Fruit fly (Drosophila melanogaster) whole organism, wandering third instar larva: Measurements from ENCODE around the gene Oatp74D.

Source experiments
- Abd-B ChIP-seq: fragments of >200 bp; optimal IDR thresholded peaks from 2 replicates; lab custom pipeline; 2017; ENCODE audit warnings: missing biosample characterization, missing genetic modification characterization
- CG32264 ChIP-seq: fragments of 200-800 bp; sonication (Bioruptor generic); optimal IDR thresholded peaks from 2 replicates; lab custom pipeline; 2016; ENCODE audit warnings: missing biosample characterization, missing genetic modification characterization
- CrebA ChIP-seq: fragments of 200-800 bp; sonication (Bioruptor generic); optimal IDR thresholded peaks from 2 replicates; lab custom pipeline; 2016; ENCODE audit warnings: missing biosample characterization, mild to moderate bottlenecking, missing genetic modification characterization, borderline replicate concordance
- Dfd ChIP-seq: fragments of >200 bp; optimal IDR thresholded peaks from 2 replicates; lab custom pipeline; 2017; ENCODE audit warnings: missing biosample characterization, missing genetic modification characterization
- Dif ChIP-seq: fragments of 200-275, 200-300 bp; sonication (Bioruptor generic); optimal IDR thresholded peaks from 2 replicates; lab custom pipeline; 2018; ENCODE audit warnings: missing biosample characterization, missing genetic modification characterization; ENCODE audit not compliant: partially characterized antibody
- GATAd ChIP-seq: sonication (Bioruptor generic); optimal IDR thresholded peaks from 2 replicates; lab custom pipeline; 2016; ENCODE audit warnings: missing biosample characterization, missing genetic modification characterization
- HLH106 ChIP-seq: fragments of 200-800 bp; optimal IDR thresholded peaks from 3 replicates; lab custom pipeline; 2019; ENCODE audit warnings: missing biosample characterization, mild to moderate bottlenecking, missing genetic modification characterization, moderate library complexity
- Hnf4 ChIP-seq: fragments of 200-800 bp; sonication (Bioruptor generic); optimal IDR thresholded peaks from 2 replicates; lab custom pipeline; 2016; ENCODE audit warnings: missing biosample characterization, mild to moderate bottlenecking, missing genetic modification characterization
- Jra ChIP-seq: sonication (Bioruptor generic); optimal IDR thresholded peaks from 2 replicates; lab custom pipeline; 2016; ENCODE audit warnings: missing biosample characterization, missing genetic modification characterization
- Myc ChIP-seq: fragments of >200 bp; optimal IDR thresholded peaks from 2 replicates; lab custom pipeline; 2017
- N ChIP-seq: fragments of >200 bp; optimal IDR thresholded peaks from 2 replicates; lab custom pipeline; 2018; ENCODE audit warnings: missing biosample characterization, missing external identifiers, missing genetic modification characterization
- OdsH ChIP-seq: fragments of 200-800 bp; sonication (Bioruptor generic); optimal IDR thresholded peaks from 2 replicates; lab custom pipeline; 2016; ENCODE audit warnings: missing biosample characterization, mild to moderate bottlenecking, missing genetic modification characterization
- Sp1 ChIP-seq: fragments of 200-800 bp; sonication (Bioruptor generic); optimal IDR thresholded peaks from 3 replicates; lab custom pipeline; 2019; ENCODE audit warnings: missing biosample characterization, mild to moderate bottlenecking, missing genetic modification characterization, moderate library complexity
- Vsx2 ChIP-seq: fragments of 200-300, 225-300 bp; sonication (Bioruptor generic); optimal IDR thresholded peaks from 2 replicates; lab custom pipeline; 2018; ENCODE audit warnings: missing biosample characterization, missing genetic modification characterization; ENCODE audit not compliant: partially characterized antibody
- br ChIP-seq: fragments of 200-800 bp; sonication (Bioruptor generic); optimal IDR thresholded peaks from 2 replicates; lab custom pipeline; 2016; ENCODE audit warnings: missing biosample characterization, missing genetic modification characterization
- brk ChIP-seq: fragments of 200-800 bp; sonication (Bioruptor generic); optimal IDR thresholded peaks from 2 replicates; lab custom pipeline; 2016; ENCODE audit warnings: missing biosample characterization, mild to moderate bottlenecking, missing genetic modification characterization
- dmrt93B ChIP-seq: fragments of 200-800 bp; sonication (Bioruptor generic); optimal IDR thresholded peaks from 2 replicates; lab custom pipeline; 2018; ENCODE audit warnings: missing biosample characterization, mild to moderate bottlenecking, missing genetic modification characterization
- dsf ChIP-seq: sonication (Bioruptor generic); optimal IDR thresholded peaks from 2 replicates; lab custom pipeline; 2016; ENCODE audit warnings: missing biosample characterization, missing genetic modification characterization, borderline replicate concordance
- ey ChIP-seq: fragments of 200-800 bp; sonication (Bioruptor generic); optimal IDR thresholded peaks from 2 replicates; lab custom pipeline; 2016; ENCODE audit warnings: missing biosample characterization, missing genetic modification characterization
- foxo ChIP-seq, 2 experiments: fragments of 200-800 bp; sonication (Bioruptor generic); optimal IDR thresholded peaks; 2 replicates in 1 of 2; 3 replicates in 1 of 2; lab custom pipeline; 2016 to 2017; ENCODE audit warnings: missing biosample characterization in 2 of 2, missing genetic modification characterization in 2 of 2
- fru ChIP-seq: fragments of 200-800 bp; sonication (Bioruptor generic); optimal IDR thresholded peaks from 3 replicates; lab custom pipeline; 2016; ENCODE audit warnings: missing biosample characterization, mild to moderate bottlenecking, missing genetic modification characterization
- lola ChIP-seq: fragments of >200 bp; optimal IDR thresholded peaks from 2 replicates; lab custom pipeline; 2017; ENCODE audit warnings: missing biosample characterization, missing genetic modification characterization
- psq ChIP-seq: fragments of 200-800 bp; sonication (Bioruptor generic); optimal IDR thresholded peaks from 3 replicates; lab custom pipeline; 2017; ENCODE audit warnings: missing biosample characterization, mild to moderate bottlenecking, missing genetic modification characterization, moderate library complexity
- rgr ChIP-seq: fragments of 200-800 bp; sonication (Bioruptor generic); optimal IDR thresholded peaks from 3 replicates; lab custom pipeline; 2016; ENCODE audit warnings: missing biosample characterization, mild to moderate bottlenecking, missing genetic modification characterization
- sv ChIP-seq: fragments of 200-800 bp; sonication (Bioruptor generic); optimal IDR thresholded peaks from 3 replicates; lab custom pipeline; 2016; ENCODE audit warnings: missing biosample characterization, missing genetic modification characterization
- tai ChIP-seq: sonication (Bioruptor generic); optimal IDR thresholded peaks from 2 replicates; lab custom pipeline; 2016; ENCODE audit warnings: missing biosample characterization, missing genetic modification characterization
- usp ChIP-seq: fragments of >200 bp; optimal IDR thresholded peaks from 2 replicates; lab custom pipeline; 2017; ENCODE audit warnings: missing biosample characterization, missing genetic modification characterization
- woc ChIP-seq: sonication (Bioruptor generic); optimal IDR thresholded peaks from 2 replicates; lab custom pipeline; 2016; ENCODE audit warnings: missing biosample characterization, mild to moderate bottlenecking, missing genetic modification characterization

Oatp74D gene

DNA sequence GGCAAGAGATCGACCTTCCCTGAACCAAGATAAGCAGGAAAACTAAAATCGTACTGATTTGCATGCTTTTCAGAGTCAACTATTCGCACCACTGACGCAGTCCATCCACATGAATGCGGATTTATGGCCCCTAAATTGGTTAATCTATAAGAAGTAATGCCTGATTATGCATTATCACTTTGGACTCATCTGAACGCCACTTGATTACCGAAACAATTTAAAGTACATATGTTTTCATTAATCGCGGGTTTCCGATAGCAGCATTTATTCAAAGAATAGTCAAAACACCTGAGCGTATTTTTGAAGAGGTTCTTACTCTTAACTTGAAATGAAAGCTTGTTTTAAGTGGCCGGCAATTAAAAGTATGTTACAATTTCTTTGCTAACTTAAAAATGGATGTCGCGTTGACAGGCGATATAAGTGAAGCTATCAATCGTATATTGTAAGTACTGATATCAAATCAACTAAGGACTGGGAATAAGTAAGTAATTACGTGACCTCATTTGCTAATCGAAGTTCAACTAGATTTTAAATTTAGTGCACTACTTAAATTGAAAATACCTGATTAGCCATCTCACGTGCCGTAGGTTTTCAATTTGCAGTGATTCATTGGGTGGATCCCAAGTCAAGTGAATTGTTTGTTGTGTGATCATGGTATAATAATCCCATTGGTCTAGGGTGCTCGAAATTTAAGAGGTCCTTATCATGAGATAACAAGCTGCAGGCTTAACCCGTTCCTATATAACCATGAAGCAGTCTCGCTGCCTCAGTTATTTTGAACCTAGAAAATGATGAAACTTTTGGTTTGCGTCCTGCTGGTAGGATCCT lies 62.3 kb downstream of the Oatp74D start, which contains the start of the genes Jon74E and CG7542:
Gene Jon74E (minus strand): TSS at position 79 of the 828 bp plus-strand sequence.
Gene CG7542 (plus strand): TSS at position 778 of the 828 bp plus-strand sequence.
- TF ChIP-seq brk (GFP tag; lab: Kevin White, UChicago) = no peak
- TF ChIP-seq psq (GFP tag; lab: Kevin White, UChicago) = no peak
- no peak for TF ChIP-seq Dif (GFP tag; lab: Kevin White, UChicago)
- no peak for TF ChIP-seq OdsH
- no peak for TF ChIP-seq lola (GFP tag; lab: Kevin White, UChicago)
- no peak for TF ChIP-seq CG32264 (GFP tag; lab: Kevin White, UChicago)
- no peak for TF ChIP-seq foxo (GFP tag; optimal IDR thresholded peaks at IDR 0.05; lab: Kevin White, UChicago)
- no peak for TF ChIP-seq CrebA
- TF ChIP-seq woc = no peak
- TF ChIP-seq Vsx2 = no peak
- no peak for TF ChIP-seq GATAd (GFP tag; lab: Kevin White, UChicago)
- no peak for TF ChIP-seq HLH106
- TF ChIP-seq sv (GFP tag; lab: Kevin White, UChicago) = no peak
- no peak for TF ChIP-seq Hnf4 (GFP tag; lab: Kevin White, UChicago)

dm6 chr3L:17555794-17556193 lies 68.9 kb downstream of the Oatp74D start:
- TF ChIP-seq woc = no peak
- TF ChIP-seq Abd-B (GFP tag; lab: Kevin White, UChicago) = no peak
- TF ChIP-seq Dif (GFP tag; lab: Kevin White, UChicago) = no peak
- no peak for TF ChIP-seq dmrt93B (GFP tag; lab: Kevin White, UChicago)
- TF ChIP-seq Dfd (GFP tag; lab: Kevin White, UChicago) = no peak
- TF ChIP-seq Hnf4 (GFP tag; lab: Kevin White, UChicago) = no peak
- TF ChIP-seq sv (GFP tag; lab: Kevin White, UChicago) = no peak
- no peak for TF ChIP-seq Myc (lab: Kevin White, UChicago)
- TF ChIP-seq Jra (GFP tag; lab: Kevin White, UChicago) = no peak
- no peak for TF ChIP-seq lola (GFP tag; lab: Kevin White, UChicago)
- TF ChIP-seq tai = no peak
- TF ChIP-seq N (GFP tag; lab: Kevin White, UChicago) = no peak
- TF ChIP-seq ey (GFP tag; lab: Kevin White, UChicago) = no peak
- TF ChIP-seq usp = no peak

DNA sequence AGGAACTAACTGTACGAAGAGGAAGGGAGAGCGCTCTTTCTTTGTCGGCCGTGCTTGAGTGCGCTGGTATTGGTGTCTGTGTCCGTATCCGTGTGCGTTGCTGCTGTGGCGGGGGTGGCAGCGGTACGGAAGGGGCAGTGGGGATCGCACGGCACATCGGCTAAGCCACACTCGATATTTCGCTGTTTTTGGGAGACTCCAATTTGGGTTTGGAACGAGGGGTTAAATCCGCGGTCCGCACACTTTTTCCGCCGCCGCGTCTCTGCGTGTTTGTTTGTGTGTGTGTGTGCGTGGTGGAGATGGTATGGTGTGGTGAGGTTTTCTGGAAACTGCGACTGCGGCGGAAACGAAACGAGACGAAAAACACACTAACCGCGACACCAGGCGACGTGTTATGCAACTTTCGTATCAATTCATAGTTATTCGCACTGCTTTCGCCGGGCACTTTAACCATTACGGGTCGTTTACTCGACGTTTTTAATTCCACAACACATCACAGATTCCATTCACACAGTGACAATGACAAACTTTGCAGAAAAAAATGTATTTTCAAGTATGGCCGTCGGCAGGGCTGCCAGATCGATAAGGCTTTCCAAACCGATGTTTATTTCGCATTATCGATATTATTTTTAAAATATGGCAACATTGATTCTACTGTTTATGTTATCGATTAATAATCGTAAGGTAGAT lies 70.4 kb downstream of the Oatp74D start, which contains the start of gene CycT:
Gene CycT (minus strand): TSS at position 574 of the 690 bp plus-strand sequence.
- no peak for TF ChIP-seq HLH106
- no peak for TF ChIP-seq Abd-B (GFP tag; lab: Kevin White, UChicago)
- peak; percentile 62 for TF ChIP-seq Myc (lab: Kevin White, UChicago)
- TF ChIP-seq Hnf4 (GFP tag; lab: Kevin White, UChicago) = peak; percentile 51
- TF ChIP-seq Sp1 = peak; percentile 68
- no peak for TF ChIP-seq ey (GFP tag; lab: Kevin White, UChicago)
- no peak for TF ChIP-seq Dif (GFP tag; lab: Kevin White, UChicago)
- TF ChIP-seq woc = no peak
- no peak for TF ChIP-seq Dfd (GFP tag; lab: Kevin White, UChicago)
- TF ChIP-seq Vsx2 = no peak
- TF ChIP-seq dsf = peak; percentile 14
- peak; percentile 46 for TF ChIP-seq rgr (GFP tag; lab: Kevin White, UChicago)
- TF ChIP-seq dmrt93B (GFP tag; lab: Kevin White, UChicago) = no peak
- TF ChIP-seq foxo (GFP tag; optimal IDR thresholded peaks at IDR 0.05; lab: Kevin White, UChicago) = peak in 1 of 2 experiments; percentile 43
- peak; percentile 30 for TF ChIP-seq psq (GFP tag; lab: Kevin White, UChicago)
- TF ChIP-seq usp = no peak
- TF ChIP-seq fru (GFP tag; lab: Kevin White, UChicago) = no peak
- TF ChIP-seq N (GFP tag; lab: Kevin White, UChicago) = peak; percentile 43
- TF ChIP-seq Jra (GFP tag; lab: Kevin White, UChicago) = peak; percentile 47
- TF ChIP-seq br = peak; percentile 24
